Worm (Caenorhabditis elegans): ENCODE data around the gene F58G6.7.

ce11 chrIV:9624275-9624674, 29.8 kb upstream of the F58G6.7 start, which contains the start of gene W09C2.8:
- TF ChIP-seq nhr-129 (tag; optimal IDR thresholded peaks at IDR 0.05), result no peak
- no peak for TF ChIP-seq blmp-1 (tag; optimal IDR thresholded peaks at IDR 0.05; ENCODE audit: insufficient read depth)
- no peak for TF ChIP-seq nhr-21 (tag; optimal IDR thresholded peaks at IDR 0.05)
- TF ChIP-seq unc-39 (tag; optimal IDR thresholded peaks at IDR 0.05), result no peak
- no peak for TF ChIP-seq ama-1 (optimal IDR thresholded peaks at IDR 0.05)
- TF ChIP-seq lsy-2 (tag; optimal IDR thresholded peaks at IDR 0.05), result no peak
- TF ChIP-seq sma-3 (GFP tag; optimal IDR thresholded peaks at IDR 0.05), result no peak
- TF ChIP-seq lin-13 (GFP tag; optimal IDR thresholded peaks at IDR 0.05), result no peak
- no peak for TF ChIP-seq nhr-11 (tag; optimal IDR thresholded peaks at IDR 0.05)
- TF ChIP-seq snpc-4 (tag; optimal IDR thresholded peaks at IDR 0.05), result no peak
